Fruit fly (Drosophila melanogaster) whole organism, wandering third instar larva: ENCODE measurements around the gene spi.

Experiments used
- Abd-B ChIP-seq: fragments of >200 bp; optimal IDR thresholded peaks from 2 replicates; lab custom pipeline; 2017; ENCODE audit warnings: missing biosample characterization, missing genetic modification characterization
- CG32264 ChIP-seq: fragments of 200-800 bp; sonication (Bioruptor generic); optimal IDR thresholded peaks from 2 replicates; lab custom pipeline; 2016; ENCODE audit warnings: missing biosample characterization, missing genetic modification characterization
- CrebA ChIP-seq: fragments of 200-800 bp; sonication (Bioruptor generic); optimal IDR thresholded peaks from 2 replicates; lab custom pipeline; 2016; ENCODE audit warnings: missing biosample characterization, mild to moderate bottlenecking, missing genetic modification characterization, borderline replicate concordance
- Dfd ChIP-seq: fragments of >200 bp; optimal IDR thresholded peaks from 2 replicates; lab custom pipeline; 2017; ENCODE audit warnings: missing biosample characterization, missing genetic modification characterization
- Dif ChIP-seq: fragments of 200-275, 200-300 bp; sonication (Bioruptor generic); optimal IDR thresholded peaks from 2 replicates; lab custom pipeline; 2018; ENCODE audit warnings: missing biosample characterization, missing genetic modification characterization; ENCODE audit not compliant: partially characterized antibody
- GATAd ChIP-seq: sonication (Bioruptor generic); optimal IDR thresholded peaks from 2 replicates; lab custom pipeline; 2016; ENCODE audit warnings: missing biosample characterization, missing genetic modification characterization
- HLH106 ChIP-seq: fragments of 200-800 bp; optimal IDR thresholded peaks from 3 replicates; lab custom pipeline; 2019; ENCODE audit warnings: missing biosample characterization, mild to moderate bottlenecking, missing genetic modification characterization, moderate library complexity
- Hnf4 ChIP-seq: fragments of 200-800 bp; sonication (Bioruptor generic); optimal IDR thresholded peaks from 2 replicates; lab custom pipeline; 2016; ENCODE audit warnings: missing biosample characterization, mild to moderate bottlenecking, missing genetic modification characterization
- Hr78 ChIP-seq: fragments of >200 bp; optimal IDR thresholded peaks from 2 replicates; lab custom pipeline; 2017; ENCODE audit warnings: missing biosample characterization, missing genetic modification characterization
- Hr83 ChIP-seq: fragments of 200-300 bp; sonication (Bioruptor generic); optimal IDR thresholded peaks from 2 replicates; lab custom pipeline; 2016; ENCODE audit warnings: missing biosample characterization, mild to moderate bottlenecking, missing genetic modification characterization, moderate library complexity; ENCODE audit not compliant: poor library complexity, severe bottlenecking
- Jra ChIP-seq: sonication (Bioruptor generic); optimal IDR thresholded peaks from 2 replicates; lab custom pipeline; 2016; ENCODE audit warnings: missing biosample characterization, missing genetic modification characterization
- Mio ChIP-seq: sonication (Bioruptor generic); optimal IDR thresholded peaks from 2 replicates; lab custom pipeline; 2016; ENCODE audit warnings: missing biosample characterization, missing genetic modification characterization
- Myc ChIP-seq: fragments of >200 bp; optimal IDR thresholded peaks from 2 replicates; lab custom pipeline; 2017
- N ChIP-seq: fragments of >200 bp; optimal IDR thresholded peaks from 2 replicates; lab custom pipeline; 2018; ENCODE audit warnings: missing biosample characterization, missing external identifiers, missing genetic modification characterization
- OdsH ChIP-seq: fragments of 200-800 bp; sonication (Bioruptor generic); optimal IDR thresholded peaks from 2 replicates; lab custom pipeline; 2016; ENCODE audit warnings: missing biosample characterization, mild to moderate bottlenecking, missing genetic modification characterization
- Rel ChIP-seq, 2 experiments: fragments of 200-800 bp; sonication (Bioruptor generic) in 1 of 2; optimal IDR thresholded peaks; 2 replicates in 1 of 2; 3 replicates in 1 of 2; lab custom pipeline; 2016 to 2019; ENCODE audit warnings: mild to moderate bottlenecking in 2 of 2, missing biosample characterization in 2 of 2, missing genetic modification characterization in 2 of 2, moderate library complexity in 1 of 2
- Sp1 ChIP-seq: fragments of 200-800 bp; sonication (Bioruptor generic); optimal IDR thresholded peaks from 3 replicates; lab custom pipeline; 2019; ENCODE audit warnings: missing biosample characterization, mild to moderate bottlenecking, missing genetic modification characterization, moderate library complexity
- Vsx2 ChIP-seq: fragments of 200-300, 225-300 bp; sonication (Bioruptor generic); optimal IDR thresholded peaks from 2 replicates; lab custom pipeline; 2018; ENCODE audit warnings: missing biosample characterization, missing genetic modification characterization; ENCODE audit not compliant: partially characterized antibody
- br ChIP-seq: fragments of 200-800 bp; sonication (Bioruptor generic); optimal IDR thresholded peaks from 2 replicates; lab custom pipeline; 2016; ENCODE audit warnings: missing biosample characterization, missing genetic modification characterization
- brk ChIP-seq: fragments of 200-800 bp; sonication (Bioruptor generic); optimal IDR thresholded peaks from 2 replicates; lab custom pipeline; 2016; ENCODE audit warnings: missing biosample characterization, mild to moderate bottlenecking, missing genetic modification characterization
- dl ChIP-seq, 2 experiments: fragments of 175-275, 200-275 bp in 1 of 2; fragments of 200-275 bp in 1 of 2; sonication (Bioruptor generic); optimal IDR thresholded peaks; lab custom pipeline; 2018; ENCODE audit warnings: mild to moderate bottlenecking in 2 of 2, missing biosample characterization in 2 of 2, missing genetic modification characterization in 2 of 2, moderate library complexity in 2 of 2; ENCODE audit not compliant: partially characterized antibody in 2 of 2, insufficient read depth in 1 of 2
- dmrt93B ChIP-seq: fragments of 200-800 bp; sonication (Bioruptor generic); optimal IDR thresholded peaks from 2 replicates; lab custom pipeline; 2018; ENCODE audit warnings: missing biosample characterization, mild to moderate bottlenecking, missing genetic modification characterization
- dsf ChIP-seq: sonication (Bioruptor generic); optimal IDR thresholded peaks from 2 replicates; lab custom pipeline; 2016; ENCODE audit warnings: missing biosample characterization, missing genetic modification characterization, borderline replicate concordance
- ey ChIP-seq: fragments of 200-800 bp; sonication (Bioruptor generic); optimal IDR thresholded peaks from 2 replicates; lab custom pipeline; 2016; ENCODE audit warnings: missing biosample characterization, missing genetic modification characterization
- foxo ChIP-seq, 2 experiments: fragments of 200-800 bp; sonication (Bioruptor generic); optimal IDR thresholded peaks; 2 replicates in 1 of 2; 3 replicates in 1 of 2; lab custom pipeline; 2016 to 2017; ENCODE audit warnings: missing biosample characterization in 2 of 2, missing genetic modification characterization in 2 of 2
- fru ChIP-seq: fragments of 200-800 bp; sonication (Bioruptor generic); optimal IDR thresholded peaks from 3 replicates; lab custom pipeline; 2016; ENCODE audit warnings: missing biosample characterization, mild to moderate bottlenecking, missing genetic modification characterization
- h ChIP-seq: fragments of 200-800 bp; sonication (Bioruptor generic); optimal IDR thresholded peaks from 3 replicates; lab custom pipeline; 2016; ENCODE audit warnings: missing biosample characterization, mild to moderate bottlenecking, missing genetic modification characterization
- jim ChIP-seq: fragments of 175-275, 200-325 bp; sonication (Bioruptor generic); optimal IDR thresholded peaks from 2 replicates; lab custom pipeline; 2016; ENCODE audit warnings: missing biosample characterization, mild to moderate bottlenecking, missing genetic modification characterization
- lola ChIP-seq: fragments of >200 bp; optimal IDR thresholded peaks from 2 replicates; lab custom pipeline; 2017; ENCODE audit warnings: missing biosample characterization, missing genetic modification characterization
- psq ChIP-seq: fragments of 200-800 bp; sonication (Bioruptor generic); optimal IDR thresholded peaks from 3 replicates; lab custom pipeline; 2017; ENCODE audit warnings: missing biosample characterization, mild to moderate bottlenecking, missing genetic modification characterization, moderate library complexity
- rgr ChIP-seq: fragments of 200-800 bp; sonication (Bioruptor generic); optimal IDR thresholded peaks from 3 replicates; lab custom pipeline; 2016; ENCODE audit warnings: missing biosample characterization, mild to moderate bottlenecking, missing genetic modification characterization
- sage ChIP-seq: fragments of 200-800 bp; sonication (Bioruptor generic); optimal IDR thresholded peaks from 2 replicates; lab custom pipeline; 2016; ENCODE audit warnings: missing biosample characterization, mild to moderate bottlenecking, missing genetic modification characterization
- sv ChIP-seq: fragments of 200-800 bp; sonication (Bioruptor generic); optimal IDR thresholded peaks from 3 replicates; lab custom pipeline; 2016; ENCODE audit warnings: missing biosample characterization, missing genetic modification characterization
- tai ChIP-seq: sonication (Bioruptor generic); optimal IDR thresholded peaks from 2 replicates; lab custom pipeline; 2016; ENCODE audit warnings: missing biosample characterization, missing genetic modification characterization
- woc ChIP-seq: sonication (Bioruptor generic); optimal IDR thresholded peaks from 2 replicates; lab custom pipeline; 2016; ENCODE audit warnings: missing biosample characterization, mild to moderate bottlenecking, missing genetic modification characterization

The spi gene

DNA sequence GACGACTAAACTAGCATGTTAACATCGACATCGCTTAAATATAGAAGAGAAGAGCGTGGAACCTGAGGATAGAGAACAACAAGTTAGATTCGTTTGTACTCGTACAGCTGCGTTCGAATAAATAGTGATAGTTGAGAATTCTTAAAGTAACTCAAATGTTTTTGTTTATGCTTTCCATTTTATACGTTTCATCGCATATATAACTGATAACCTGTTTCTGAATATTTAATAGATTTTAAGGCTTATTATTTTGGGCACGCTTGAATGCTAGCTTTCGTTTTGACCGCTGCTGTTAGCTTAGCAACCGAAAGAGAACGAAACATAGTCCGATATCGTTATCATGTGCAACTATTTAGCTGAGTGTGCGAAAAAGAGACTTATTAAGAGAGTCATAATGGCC, 48.8 kb downstream of the spi start:
- TF ChIP-seq woc (GFP tag; lab: Kevin White, UChicago) (peak; percentile 45), Vsx2 (GFP tag; lab: Kevin White, UChicago) (no peak), OdsH (GFP tag; lab: Kevin White, UChicago) (peak; percentile 94), dsf (GFP tag; lab: Kevin White, UChicago) (peak; percentile 25), Hr78 (GFP tag; lab: Kevin White, UChicago) (no peak), Jra (GFP tag; lab: Kevin White, UChicago) (no peak), tai (no peak), Rel (GFP tag; optimal IDR thresholded peaks at IDR 0.05; lab: Kevin White, UChicago) (peak; percentile 80), Rel (tag; optimal IDR thresholded peaks at IDR 0.05; lab: Kevin White, UChicago) (no peak), br (peak; percentile 93), jim (GFP tag; lab: Kevin White, UChicago) (no peak), Hnf4 (no peak), HLH106 (tag; lab: Kevin White, UChicago) (peak; percentile 76), psq (peak; percentile 90), Myc (no peak), ey (GFP tag; lab: Kevin White, UChicago) (peak; percentile 96), foxo (GFP tag; optimal IDR thresholded peaks at IDR 0.05; lab: Kevin White, UChicago) (peak; percentile 77 to 98), GATAd (no peak), lola (GFP tag; lab: Kevin White, UChicago) (no peak), Mio (GFP tag; lab: Kevin White, UChicago) (peak; percentile 46), sv (peak; percentile 95), Sp1 (GFP tag; lab: Kevin White, UChicago) (peak; percentile 96), h (peak; percentile 95), dl (GFP tag; optimal IDR thresholded peaks at IDR 0.05; lab: Kevin White, UChicago; ENCODE audit: insufficient read depth in 1 of 2, partially characterized antibody in 2 of 2) (no peak), CG32264 (peak; percentile 53), dmrt93B (peak; percentile 30), brk (GFP tag; lab: Kevin White, UChicago) (no peak), fru (GFP tag; lab: Kevin White, UChicago) (peak; percentile 98), sage (GFP tag; lab: Kevin White, UChicago) (no peak), rgr (GFP tag; lab: Kevin White, UChicago) (peak; percentile 94), Hr83 (peak; percentile 21), N (GFP tag; lab: Kevin White, UChicago) (no peak)

DNA sequence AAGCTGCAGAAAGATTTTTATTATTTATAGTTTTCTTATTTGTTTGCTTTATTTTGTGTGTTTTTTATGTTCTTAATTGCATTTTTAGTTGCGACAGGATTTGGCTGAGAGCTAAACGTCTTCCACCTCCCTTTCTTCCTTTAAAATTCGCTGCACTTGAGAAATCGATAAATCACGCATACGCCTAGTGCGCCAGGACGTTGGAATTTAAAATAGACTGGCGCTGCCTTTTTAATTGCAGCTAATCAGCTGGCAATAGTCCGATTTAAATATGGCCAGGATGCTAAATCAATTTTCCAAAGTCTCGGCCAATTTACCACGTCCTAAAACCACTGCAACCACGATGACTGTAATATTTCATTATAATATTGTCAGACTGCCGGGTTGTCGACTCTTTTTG, 50.3 kb downstream of the spi start:
- TF ChIP-seq OdsH (GFP tag; lab: Kevin White, UChicago): no peak
- no peak for TF ChIP-seq Dfd
- no peak for TF ChIP-seq Mio (GFP tag; lab: Kevin White, UChicago)
- TF ChIP-seq brk (GFP tag; lab: Kevin White, UChicago): no peak
- no peak for TF ChIP-seq Abd-B
- no peak for TF ChIP-seq Dif
- TF ChIP-seq CrebA (GFP tag; lab: Kevin White, UChicago): no peak
- TF ChIP-seq ey (GFP tag; lab: Kevin White, UChicago): no peak
- no peak for TF ChIP-seq N (GFP tag; lab: Kevin White, UChicago)
- no peak for TF ChIP-seq Hr78 (GFP tag; lab: Kevin White, UChicago)
- TF ChIP-seq HLH106 (tag; lab: Kevin White, UChicago): no peak
- TF ChIP-seq Rel (GFP tag; optimal IDR thresholded peaks at IDR 0.05; lab: Kevin White, UChicago): no peak
- TF ChIP-seq Rel (tag; optimal IDR thresholded peaks at IDR 0.05; lab: Kevin White, UChicago): no peak
- no peak for TF ChIP-seq dl (GFP tag; optimal IDR thresholded peaks at IDR 0.05; lab: Kevin White, UChicago; ENCODE audit: insufficient read depth in 1 of 2, partially characterized antibody in 2 of 2)
- TF ChIP-seq Vsx2 (GFP tag; lab: Kevin White, UChicago): no peak
- no peak for TF ChIP-seq tai

- TF ChIP-seq rgr (GFP tag; lab: Kevin White, UChicago): peak; percentile 19
- no peak for TF ChIP-seq dl (GFP tag; optimal IDR thresholded peaks at IDR 0.05; lab: Kevin White, UChicago; ENCODE audit: insufficient read depth in 1 of 2, partially characterized antibody in 2 of 2)
- no peak for TF ChIP-seq psq
- TF ChIP-seq sage (GFP tag; lab: Kevin White, UChicago): peak; percentile 30
- TF ChIP-seq h: peak; percentile 25
- peak; percentile 51 for TF ChIP-seq Myc
Measured at dm6 chr2L:19526316-19526715, 50.8 kb downstream of the spi start, which contains the start of the genes Dpm1 and CG10137. Gene Dpm1 (minus strand): TSS chr2L:19526368. Gene CG10137 (plus strand): TSS chr2L:19526686.
